1 fruit fly cellular context compared by ENCODE assay signal in the genomic region with DNA sequence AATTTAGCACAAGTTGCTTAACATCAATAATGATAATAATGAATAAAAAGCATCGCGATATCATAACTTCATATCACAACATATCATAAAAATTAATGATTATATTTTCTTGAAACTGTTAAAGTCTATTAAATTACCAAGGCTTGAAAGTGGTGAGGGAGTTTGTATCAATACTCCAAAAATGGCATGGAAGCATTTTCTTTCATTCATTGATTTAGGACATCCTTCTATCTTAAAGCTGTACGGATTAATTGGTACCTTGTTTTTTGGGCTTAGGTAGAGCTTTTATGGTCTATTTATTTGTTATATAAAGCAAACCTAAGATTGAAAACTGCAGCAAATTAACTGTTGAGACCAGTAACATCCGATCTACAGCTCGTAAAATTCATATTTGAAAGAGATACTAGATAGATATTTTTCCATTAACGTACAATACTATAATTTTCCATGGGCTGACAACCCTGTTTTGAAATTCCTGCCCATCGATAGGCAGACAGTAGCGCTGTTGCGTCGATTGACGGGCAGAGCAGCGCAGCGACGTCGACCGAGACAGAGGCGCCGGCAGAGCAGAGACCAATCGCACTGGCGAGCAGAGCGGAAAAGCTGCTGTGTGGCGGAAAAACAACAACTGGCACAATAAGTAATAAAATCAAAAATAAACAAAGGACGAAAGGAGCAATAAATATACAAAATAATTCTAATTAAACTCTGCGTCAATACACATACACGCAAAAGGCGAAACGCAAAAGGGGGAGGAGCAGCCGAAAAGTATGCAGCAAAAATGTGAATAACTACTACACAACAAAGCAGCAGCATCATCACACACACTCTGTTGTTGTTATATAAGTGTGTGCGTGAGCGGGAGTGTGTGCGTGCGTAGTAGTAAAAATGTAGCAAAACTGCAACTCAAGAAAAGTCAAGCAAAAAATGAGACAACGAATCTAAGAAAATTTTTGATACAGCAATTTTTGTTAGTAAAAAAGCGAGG.
A peak's percentile ranks its signal among the peaks of the same experiment; 100 is the strongest.
TF ChIP-seq lines count a peak whose summit lies in the region.

CG1695 (plus strand) TSS at position 606 of the 988 bp plus-strand sequence.

TF ChIP-seq in whole organism, embryonic, 481 proteins besides CTCF, POLR2A, EP300 and RAD21 (continued from another document):
- TF ChIP-seq jigr1 (GFP tag; IDR thresholded peaks at IDR 0.05; lab: Robert Waterston, UW) (no peak), CG15269 (tag; optimal IDR thresholded peaks at IDR 0.05; lab: Kevin White, UChicago) (peak; percentile 32), CG6254 (GFP tag; optimal IDR thresholded peaks at IDR 0.05; lab: Kevin White, UChicago) (peak; percentile 5), CG9932 (GFP tag; IDR thresholded peaks at IDR 0.05; lab: Robert Waterston, UW) (peak; percentile 23; the same call in 1 of the 2 replicates), chif (GFP tag; optimal IDR thresholded peaks at IDR 0.05; lab: Kevin White, UChicago) (peak in 1 of 2 experiments; percentile 6), CG1024 (GFP tag; IDR thresholded peaks at IDR 0.05; lab: Robert Waterston, UW) (no peak), D19B (GFP tag; optimal IDR thresholded peaks at IDR 0.05; lab: Kevin White, UChicago) (no peak), D (optimal IDR thresholded peaks at IDR 0.05; lab: Kevin White, UChicago) (no peak), D (GFP tag; optimal IDR thresholded peaks at IDR 0.05; lab: Kevin White, UChicago) (no peak), pros (GFP tag; optimal IDR thresholded peaks at IDR 0.05; lab: Kevin White, UChicago) (no peak), CG2678 (tag; optimal IDR thresholded peaks at IDR 0.05; lab: Kevin White, UChicago) (peak; percentile 56), H15 (GFP tag; IDR thresholded peaks at IDR 0.05; lab: Robert Waterston, UW) (no peak), gsb (GFP tag; IDR thresholded peaks at IDR 0.05; lab: Robert Waterston, UW) (no peak), gem (tag; optimal IDR thresholded peaks at IDR 0.05; lab: Kevin White, UChicago) (peak; percentile 41), CG17361 (GFP tag; IDR thresholded peaks at IDR 0.05; lab: Robert Waterston, UW) (0 out of 3 replicates have a peak, but pooled peaks have one; percentile 23), CG30403 (GFP tag; optimal IDR thresholded peaks at IDR 0.05; lab: Kevin White, UChicago) (peak; percentile 53), CG7839 (tag; optimal IDR thresholded peaks at IDR 0.05; lab: Kevin White, UChicago) (peak; percentile 32), CG7357 (GFP tag; IDR thresholded peaks at IDR 0.05; lab: Robert Waterston, UW) (0 out of 3 replicates have a peak, but pooled peaks have one; percentile 5), MESR4 (GFP tag; optimal IDR thresholded peaks at IDR 0.05; lab: Kevin White, UChicago) (no peak), Oli (tag; optimal IDR thresholded peaks at IDR 0.05; lab: Kevin White, UChicago) (peak; percentile 27), CG6654 (GFP tag; optimal IDR thresholded peaks at IDR 0.05; lab: Kevin White, UChicago) (no peak), CG12659 (GFP tag; optimal IDR thresholded peaks at IDR 0.05; lab: Kevin White, UChicago) (peak; percentile 34), CG2199 (GFP tag; IDR thresholded peaks at IDR 0.05; lab: Robert Waterston, UW) (no peak), CG16779 (GFP tag; IDR thresholded peaks at IDR 0.05; lab: Robert Waterston, UW) (no peak), eyg (GFP tag; optimal IDR thresholded peaks at IDR 0.05; lab: Kevin White, UChicago) (no peak), CG17612 (GFP tag; IDR thresholded peaks at IDR 0.05; lab: Robert Waterston, UW) (no peak), Adf1 (GFP tag; IDR thresholded peaks at IDR 0.05; lab: Robert Waterston, UW) (peak; percentile 97), Hr51 (GFP tag; optimal IDR thresholded peaks at IDR 0.05; lab: Kevin White, UChicago) (peak in 1 of 2 experiments; percentile 39), CG13894 (tag; optimal IDR thresholded peaks at IDR 0.05; lab: Kevin White, UChicago) (no peak), lilli (GFP tag; optimal IDR thresholded peaks at IDR 0.05; lab: Kevin White, UChicago) (peak; percentile 47), trem (tag; optimal IDR thresholded peaks at IDR 0.05; lab: Kevin White, UChicago) (no peak), Pdp1 (GFP tag; optimal IDR thresholded peaks at IDR 0.05; lab: Kevin White, UChicago) (peak; percentile 1 to 71), Mes4 (GFP tag; optimal IDR thresholded peaks at IDR 0.05; lab: Kevin White, UChicago) (no peak), bcd (GFP tag; optimal IDR thresholded peaks at IDR 0.05; lab: Kevin White, UChicago) (peak; percentile 16), CG11093 (GFP tag; IDR thresholded peaks at IDR 0.05; lab: Robert Waterston, UW) (no peak), bigmax (GFP tag; optimal IDR thresholded peaks at IDR 0.05; lab: Kevin White, UChicago) (no peak), Hsf (GFP tag; optimal IDR thresholded peaks at IDR 0.05; lab: Kevin White, UChicago) (peak; percentile 26), Trl (optimal IDR thresholded peaks at IDR 0.05; lab: Kevin White, UChicago) (no peak), Trl (GFP tag; optimal IDR thresholded peaks at IDR 0.05; lab: Kevin White, UChicago) (no peak), nau (GFP tag; optimal IDR thresholded peaks at IDR 0.05; lab: Kevin White, UChicago) (no peak), CG7963 (GFP tag; IDR thresholded peaks at IDR 0.05; lab: Robert Waterston, UW; ENCODE audit: partially characterized antibody) (no peak), CG18619 (GFP tag; optimal IDR thresholded peaks at IDR 0.05; lab: Kevin White, UChicago) (peak; percentile 19), HLH3B (GFP tag; IDR thresholded peaks at IDR 0.05; lab: Robert Waterston, UW) (0 out of 2 replicates have a peak, but pooled peaks have one; percentile 23), CG17385 (GFP tag; optimal IDR thresholded peaks at IDR 0.05; lab: Kevin White, UChicago) (peak; percentile 8), CG14710 (tag; optimal IDR thresholded peaks at IDR 0.05; lab: Kevin White, UChicago) (peak; percentile 20), ind (GFP tag; optimal IDR thresholded peaks at IDR 0.05; lab: Kevin White, UChicago) (no peak), CG18011 (GFP tag; optimal IDR thresholded peaks at IDR 0.05; lab: Kevin White, UChicago) (no peak), CG12104 (GFP tag; optimal IDR thresholded peaks at IDR 0.05; lab: Kevin White, UChicago) (peak; percentile 8), crol (GFP tag; IDR thresholded peaks at IDR 0.05; lab: Robert Waterston, UW) (no peak), CG4282 (GFP tag; optimal IDR thresholded peaks at IDR 0.05; lab: Kevin White, UChicago) (no peak), CG16863 (GFP tag; optimal IDR thresholded peaks at IDR 0.05; lab: Kevin White, UChicago) (no peak), klu (GFP tag; IDR thresholded peaks at IDR 0.05; lab: Robert Waterston, UW) (no peak), CG11504 (tag; optimal IDR thresholded peaks at IDR 0.05; lab: Kevin White, UChicago) (peak; percentile 29), tin (GFP tag; optimal IDR thresholded peaks at IDR 0.05; lab: Kevin White, UChicago) (no peak), Dip2 (GFP tag; IDR thresholded peaks at IDR 0.05; lab: Robert Waterston, UW) (no peak), Xbp1 (GFP tag; optimal IDR thresholded peaks at IDR 0.05; lab: Kevin White, UChicago) (peak; percentile 18), CG12942 (GFP tag; optimal IDR thresholded peaks at IDR 0.05; lab: Kevin White, UChicago) (no peak), Dref (GFP tag; IDR thresholded peaks at IDR 0.05; lab: Robert Waterston, UW) (peak; percentile 59), amos (GFP tag; IDR thresholded peaks at IDR 0.05; lab: Robert Waterston, UW; ENCODE audit: partially characterized antibody) (0 out of 2 replicates have a peak, but pooled peaks have one; percentile 29), Camta (GFP tag; optimal IDR thresholded peaks at IDR 0.05; lab: Kevin White, UChicago) (peak; percentile 5), lmd (GFP tag; IDR thresholded peaks at IDR 0.05; lab: Robert Waterston, UW) (peak; percentile 31; the same call in 1 of the 2 replicates), Scr (GFP tag; IDR thresholded peaks at IDR 0.05; lab: Robert Waterston, UW; ENCODE audit: partially characterized antibody) (peak; percentile 27; the same call in 1 of the 2 replicates), otp (GFP tag; IDR thresholded peaks at IDR 0.05; lab: Robert Waterston, UW) (no peak), Hmr (GFP tag; optimal IDR thresholded peaks at IDR 0.05; lab: Kevin White, UChicago) (no peak), en (GFP tag; optimal IDR thresholded peaks at IDR 0.05; lab: Kevin White, UChicago) (no peak), nmo (GFP tag; optimal IDR thresholded peaks at IDR 0.05; lab: Kevin White, UChicago) (peak; percentile 28), CG3281 (GFP tag; optimal IDR thresholded peaks at IDR 0.05; lab: Kevin White, UChicago) (peak; percentile 24), Gug (GFP tag; IDR thresholded peaks at IDR 0.05; lab: Robert Waterston, UW) (no peak), CG2120 (GFP tag; optimal IDR thresholded peaks at IDR 0.05; lab: Kevin White, UChicago) (peak; percentile 45), stc (GFP tag; IDR thresholded peaks at IDR 0.05; lab: Robert Waterston, UW) (no peak), so (GFP tag; IDR thresholded peaks at IDR 0.05; lab: Robert Waterston, UW) (0 out of 3 replicates have a peak, but pooled peaks have one; percentile 9), Sin3A (optimal IDR thresholded peaks at IDR 0.05; lab: Kevin White, UChicago) (no peak), fu2 (GFP tag; optimal IDR thresholded peaks at IDR 0.05; lab: Kevin White, UChicago) (peak; percentile 13), tup (GFP tag; optimal IDR thresholded peaks at IDR 0.05; lab: Kevin White, UChicago) (no peak), CG32532 (GFP tag; IDR thresholded peaks at IDR 0.05; lab: Robert Waterston, UW) (peak; percentile 31; the same call in 1 of the 2 replicates), CG13287 (GFP tag; IDR thresholded peaks at IDR 0.05; lab: Robert Waterston, UW; ENCODE audit: partially characterized antibody) (peak; percentile 57), ATbp (GFP tag; optimal IDR thresholded peaks at IDR 0.05; lab: Kevin White, UChicago) (no peak), fd3F (GFP tag; optimal IDR thresholded peaks at IDR 0.05; lab: Kevin White, UChicago) (peak; percentile 13), shn (GFP tag; optimal IDR thresholded peaks at IDR 0.05; lab: Kevin White, UChicago) (no peak), lab (GFP tag; optimal IDR thresholded peaks at IDR 0.05; lab: Kevin White, UChicago) (peak; percentile 34), row (GFP tag; IDR thresholded peaks at IDR 0.05; lab: Robert Waterston, UW) (peak; percentile 60), Ssrp (tag; optimal IDR thresholded peaks at IDR 0.05; lab: Kevin White, UChicago) (no peak), jumu (GFP tag; optimal IDR thresholded peaks at IDR 0.05; lab: Kevin White, UChicago) (no peak), CG10147 (GFP tag; optimal IDR thresholded peaks at IDR 0.05; lab: Kevin White, UChicago) (no peak), ci (GFP tag; IDR thresholded peaks at IDR 0.05; lab: Robert Waterston, UW) (peak; percentile 48; the same call in 1 of the 3 replicates), mam (GFP tag; optimal IDR thresholded peaks at IDR 0.05; lab: Kevin White, UChicago) (peak; percentile 17), CHES-1-like (GFP tag; optimal IDR thresholded peaks at IDR 0.05; lab: Kevin White, UChicago) (peak; percentile 18), odd (GFP tag; optimal IDR thresholded peaks at IDR 0.05; lab: Kevin White, UChicago) (peak; percentile 32), Rfx (GFP tag; IDR thresholded peaks at IDR 0.05; lab: Robert Waterston, UW) (peak; percentile 31; the same call in 1 of the 2 replicates), Jarid2 (GFP tag; optimal IDR thresholded peaks at IDR 0.05; lab: Kevin White, UChicago) (no peak), her (GFP tag; optimal IDR thresholded peaks at IDR 0.05; lab: Kevin White, UChicago) (no peak), HLH54F (GFP tag; optimal IDR thresholded peaks at IDR 0.05; lab: Kevin White, UChicago) (peak; percentile 1), Opbp (GFP tag; IDR thresholded peaks at IDR 0.05; lab: Robert Waterston, UW; ENCODE audit: partially characterized antibody) (no peak), lbe (GFP tag; optimal IDR thresholded peaks at IDR 0.05; lab: Kevin White, UChicago) (no peak), Med (GFP tag; lab: Kevin White, UChicago) (peak; percentile 81), CG16815 (GFP tag; optimal IDR thresholded peaks at IDR 0.05; lab: Kevin White, UChicago) (no peak), Neu2 (GFP tag; optimal IDR thresholded peaks at IDR 0.05; lab: Kevin White, UChicago; ENCODE audit: borderline replicate concordance) (no peak), CG18262 (tag; optimal IDR thresholded peaks at IDR 0.05; lab: Kevin White, UChicago) (peak; percentile 17), dmrt99B (tag; optimal IDR thresholded peaks at IDR 0.05; lab: Kevin White, UChicago) (peak; percentile 26), btn (GFP tag; optimal IDR thresholded peaks at IDR 0.05; lab: Kevin White, UChicago) (no peak), gcm2 (GFP tag; optimal IDR thresholded peaks at IDR 0.05; lab: Kevin White, UChicago) (no peak), dpn (GFP tag; optimal IDR thresholded peaks at IDR 0.05; lab: Kevin White, UChicago) (peak in 1 of 2 experiments; percentile 0), BEAF-32 (GFP tag; optimal IDR thresholded peaks at IDR 0.05; lab: Kevin White, UChicago) (peak; percentile 42), Tbp (GFP tag; optimal IDR thresholded peaks at IDR 0.05; lab: Kevin White, UChicago) (no peak), E2f2 (GFP tag; IDR thresholded peaks at IDR 0.05; lab: Robert Waterston, UW) (peak; percentile 35; the same call in 1 of the 2 replicates), lov (optimal IDR thresholded peaks at IDR 0.05; lab: Kevin White, UChicago) (no peak), lov (GFP tag; IDR thresholded peaks at IDR 0.05; lab: Robert Waterston, UW) (no peak), CG30431 (GFP tag; optimal IDR thresholded peaks at IDR 0.05; lab: Kevin White, UChicago) (no peak)
